Worm (Caenorhabditis elegans) whole organism, L4 larva: Measurements from ENCODE around the gene scl-27.

ENCODE experiments used
- D1046.2 ChIP-seq: fragments of 200-800 bp; sonication (Bioruptor generic); IDR thresholded peaks from 2 replicates; pipeline ENCODE4 v1.3.6; 2022; ENCODE audit warnings: missing genetic modification characterization, missing compliant biosample characterization
- Y48G9A.11 ChIP-seq: fragments of 200-800 bp; sonication (Bioruptor generic); IDR thresholded peaks from 2 replicates; pipeline ENCODE4 v1.3.6; 2022; ENCODE audit warnings: missing genetic modification reagents, missing genetic modification characterization, missing compliant biosample characterization
- Y75B8A.6 ChIP-seq: fragments of 200-800 bp; sonication (Bioruptor generic); IDR thresholded peaks from 2 replicates; pipeline ENCODE4 v1.3.6; 2022; ENCODE audit warnings: missing genetic modification reagents, missing genetic modification characterization, missing compliant biosample characterization
- ZK337.2 ChIP-seq: fragments of 200-800 bp; sonication (Bioruptor generic); IDR thresholded peaks from 2 replicates; pipeline ENCODE4 v1.3.6; 2022; ENCODE audit warnings: missing genetic modification reagents, missing genetic modification characterization, missing compliant biosample characterization
- aha-1 ChIP-seq: fragments of 150-350 bp; peaks from one replicate; lab custom pipeline; 2014; ENCODE audit warnings: missing biosample characterization, missing genetic modification characterization
- ama-1 ChIP-seq: fragments of 150-350 bp; optimal IDR thresholded peaks from 2 replicates; lab custom pipeline; 2014; ENCODE audit warnings: inconsistent platforms, mixed read lengths
- arid-1 ChIP-seq: fragments of 200-800 bp; sonication (Bioruptor generic); conservative IDR thresholded peaks from 2 replicates; pipeline ENCODE4 v1.3.6; 2022; ENCODE audit warnings: missing genetic modification reagents, missing genetic modification characterization, missing compliant biosample characterization
- ces-1 ChIP-seq: fragments of 150-350 bp; sonication (generic microtip); optimal IDR thresholded peaks from 4 replicates; lab custom pipeline; 2014; ENCODE audit warnings: missing biosample characterization, missing genetic modification reagents, missing genetic modification characterization
- ctbp-1 ChIP-seq: fragments of 200-800 bp; sonication (Bioruptor generic); IDR thresholded peaks from 2 replicates; pipeline ENCODE4 v1.3.6; 2022; ENCODE audit warnings: missing genetic modification reagents, missing genetic modification characterization, missing compliant biosample characterization
- daf-16 ChIP-seq, 3 experiments: sonication (generic microtip); optimal IDR thresholded peaks; 2 replicates each; lab custom pipeline; 2016 to 2017; ENCODE audit warnings: missing genetic modification characterization in 3 of 3, missing genetic modification reagents in 3 of 3, mild to moderate bottlenecking in 2 of 3, missing compliant biosample characterization in 2 of 3, missing biosample characterization in 1 of 3, moderate library complexity in 1 of 3
- daf-8 ChIP-seq: fragments of 200-800 bp; sonication (Bioruptor generic); IDR thresholded peaks from 2 replicates; pipeline ENCODE4 v1.3.6; 2022; ENCODE audit warnings: missing genetic modification characterization, missing compliant biosample characterization
- dmd-6 ChIP-seq: fragments of 200-800 bp; sonication (Bioruptor generic); IDR thresholded peaks from 2 replicates; pipeline ENCODE4 v1.3.6; 2022; ENCODE audit warnings: missing genetic modification reagents, missing genetic modification characterization, missing compliant biosample characterization
- duxl-1 ChIP-seq: sonication (generic microtip); optimal IDR thresholded peaks from 2 replicates; lab custom pipeline; 2016; ENCODE audit warnings: mild to moderate bottlenecking, missing genetic modification characterization, moderate library complexity, missing compliant biosample characterization; ENCODE audit not compliant: poor library complexity
- dve-1 ChIP-seq: sonication (generic microtip); optimal IDR thresholded peaks from 2 replicates; lab custom pipeline; 2017; ENCODE audit warnings: antibody characterized with exemption, mild to moderate bottlenecking, missing genetic modification characterization, missing compliant biosample characterization; ENCODE audit not compliant: insufficient read depth
- egl-43 ChIP-seq: fragments of 200-800 bp; sonication (Bioruptor generic); IDR thresholded peaks from 2 replicates; pipeline ENCODE4 v1.3.6; 2022; ENCODE audit warnings: missing genetic modification reagents, missing genetic modification characterization, missing compliant biosample characterization
- hlh-11 ChIP-seq: fragments of 200-800 bp; sonication (Bioruptor generic); optimal IDR thresholded peaks from 2 replicates; lab custom pipeline; 2018; ENCODE audit warnings: mild to moderate bottlenecking, missing genetic modification characterization, missing compliant biosample characterization
- hmg-1.1 ChIP-seq: fragments of 200-800 bp; sonication (Bioruptor generic); IDR thresholded peaks from 2 replicates; pipeline ENCODE4 v1.3.6; 2022; ENCODE audit warnings: missing genetic modification reagents, missing genetic modification characterization, missing compliant biosample characterization
- lin-13 ChIP-seq: fragments of 150-350 bp; optimal IDR thresholded peaks from 2 replicates; lab custom pipeline; 2014; ENCODE audit warnings: missing biosample characterization, missing genetic modification reagents, missing genetic modification characterization
- lin-15B ChIP-seq: fragments of 150-350 bp; sonication (generic microtip); optimal IDR thresholded peaks from 3 replicates; lab custom pipeline; 2014; ENCODE audit warnings: missing biosample characterization, missing genetic modification characterization
- lin-29 ChIP-seq: fragments of 200-800 bp; sonication (Bioruptor generic); IDR thresholded peaks from 2 replicates; pipeline ENCODE4 v1.3.6; 2022; ENCODE audit warnings: missing genetic modification reagents, missing genetic modification characterization, missing compliant biosample characterization
- lin-38 ChIP-seq: fragments of 200-800 bp; sonication (Bioruptor generic); IDR thresholded peaks from 2 replicates; pipeline ENCODE4 v1.3.6; 2022; ENCODE audit warnings: missing genetic modification reagents, missing genetic modification characterization, missing compliant biosample characterization
- lin-39 ChIP-seq: fragments of 150-350 bp; optimal IDR thresholded peaks from 2 replicates; lab custom pipeline; 2014; ENCODE audit warnings: missing biosample characterization, missing genetic modification reagents, missing genetic modification characterization
- madf-5 ChIP-seq, 2 experiments: fragments of 200-800 bp; sonication (Bioruptor generic); IDR thresholded peaks; 2 replicates each; pipeline ENCODE4 v1.3.6; 2022; ENCODE audit warnings: missing compliant biosample characterization in 2 of 2, missing genetic modification characterization in 2 of 2
- mdl-1 ChIP-seq, 2 experiments: fragments of 150-350 bp in 1 of 2; sonication (generic microtip) in 1 of 2; optimal IDR thresholded peaks; 2 replicates each; lab custom pipeline; 2014 to 2017; ENCODE audit warnings: missing biosample characterization in 2 of 2, missing genetic modification characterization in 2 of 2
- mes-2 ChIP-seq: sonication (generic microtip); optimal IDR thresholded peaks from 2 replicates; lab custom pipeline; 2016; ENCODE audit warnings: missing genotype, mild to moderate bottlenecking, missing genetic modification characterization, missing compliant biosample characterization; ENCODE audit not compliant: poor library complexity, severe bottlenecking
- mxl-3 ChIP-seq: fragments of 200-800 bp; sonication (Bioruptor generic); optimal IDR thresholded peaks from 2 replicates; lab custom pipeline; 2018; ENCODE audit warnings: mild to moderate bottlenecking, missing genetic modification characterization, missing compliant biosample characterization
- nhr-11 ChIP-seq: fragments of 150-350 bp; optimal IDR thresholded peaks from 2 replicates; lab custom pipeline; 2014; ENCODE audit warnings: missing biosample characterization, missing genetic modification characterization
- nhr-28 ChIP-seq: fragments of 150-350 bp; optimal IDR thresholded peaks from 2 replicates; lab custom pipeline; 2014; ENCODE audit warnings: missing biosample characterization, missing genetic modification characterization
- nhr-6 ChIP-seq: fragments of 150-350 bp; optimal IDR thresholded peaks from 2 replicates; lab custom pipeline; 2014; ENCODE audit warnings: missing biosample characterization, missing genetic modification characterization
- nhr-76 ChIP-seq: fragments of 150-350 bp; optimal IDR thresholded peaks from 2 replicates; lab custom pipeline; 2014; ENCODE audit warnings: missing biosample characterization, missing genetic modification characterization
- nhr-77 ChIP-seq: fragments of 150-350 bp; optimal IDR thresholded peaks from 2 replicates; lab custom pipeline; 2014; ENCODE audit warnings: missing biosample characterization, missing genetic modification characterization
- pha-4 ChIP-seq, 2 experiments: fragments of 150-350 bp in 1 of 2; fragments of 200-800 bp in 1 of 2; sonication (Bioruptor generic) in 1 of 2; IDR thresholded peaks in 1 of 2; optimal IDR thresholded peaks in 1 of 2; 2 replicates each; pipeline versions ENCODE4 v1.3.6 to Lab custom; 2014 to 2022; ENCODE audit warnings: missing genetic modification characterization in 2 of 2, missing genetic modification reagents in 2 of 2, missing biosample characterization in 1 of 2, missing compliant biosample characterization in 1 of 2
- php-3 ChIP-seq: fragments of 200-800 bp; sonication (Bioruptor generic); IDR thresholded peaks from 2 replicates; pipeline ENCODE4 v1.3.6; 2022; ENCODE audit warnings: missing genetic modification reagents, missing genetic modification characterization, missing compliant biosample characterization
- pqm-1 ChIP-seq: sonication (generic microtip); optimal IDR thresholded peaks from 2 replicates; lab custom pipeline; 2017; ENCODE audit warnings: missing biosample characterization, missing genetic modification characterization
- set-16 ChIP-seq: fragments of 200-800 bp; sonication (Bioruptor generic); IDR thresholded peaks from 2 replicates; pipeline ENCODE4 v1.3.6; 2022; ENCODE audit warnings: missing genetic modification reagents, missing genetic modification characterization, missing compliant biosample characterization
- skn-1 ChIP-seq: fragments of 150-350 bp; optimal IDR thresholded peaks from 2 replicates; lab custom pipeline; 2014; ENCODE audit warnings: missing biosample characterization, missing genetic modification characterization
- snpc-4 ChIP-seq: fragments of 150-350 bp; optimal IDR thresholded peaks from 2 replicates; lab custom pipeline; 2014; ENCODE audit warnings: missing biosample characterization, missing genetic modification characterization
- tra-1 ChIP-seq: fragments of 200-800 bp; sonication (Bioruptor generic); IDR thresholded peaks from 2 replicates; pipeline ENCODE4 v1.3.6; 2022; ENCODE audit warnings: missing genetic modification reagents, missing genetic modification characterization, missing compliant biosample characterization
- unc-62 ChIP-seq, 3 experiments: fragments of 150-350 bp in 1 of 3; sonication (generic microtip); optimal IDR thresholded peaks in 2 of 3; peaks in 1 of 3; 1 replicate in 1 of 3; 2 replicates in 2 of 3; lab custom pipeline; 2014 to 2017; ENCODE audit warnings: missing biosample characterization in 3 of 3, missing genetic modification characterization in 3 of 3, missing genetic modification reagents in 3 of 3, missing genotype in 1 of 3
- zag-1 ChIP-seq: fragments of 150-350 bp; optimal IDR thresholded peaks from 2 replicates; lab custom pipeline; 2014; ENCODE audit warnings: missing biosample characterization, missing genetic modification characterization
- zip-11 ChIP-seq: fragments of 200-800 bp; sonication (Bioruptor generic); IDR thresholded peaks from 2 replicates; pipeline ENCODE4 v1.3.6; 2022; ENCODE audit warnings: missing genetic modification characterization, missing compliant biosample characterization
- ztf-7 ChIP-seq: fragments of 150-350 bp; optimal IDR thresholded peaks from 2 replicates; lab custom pipeline; 2014; ENCODE audit warnings: missing biosample characterization, missing genetic modification characterization

The scl-27 gene

ce11 chrV:449130-449529 is 49.3 kb downstream of the scl-27 start, which contains the start of gene srh-35:
Gene srh-35 (minus strand): TSS chrV:449230.
- TF ChIP-seq ZK337.2 (GFP tag; lab: Robert Waterston, UW): no peak
- no peak for TF ChIP-seq lin-38 (GFP tag; lab: Robert Waterston, UW)
- TF ChIP-seq daf-8 (GFP tag; lab: Robert Waterston, UW): no peak
- TF ChIP-seq egl-43 (GFP tag; lab: Robert Waterston, UW): no peak
- no peak for TF ChIP-seq lin-39 (tag; lab: Kevin White, UChicago)
- TF ChIP-seq nhr-76 (tag; lab: Kevin White, UChicago): no peak
- TF ChIP-seq duxl-1 (tag; lab: Kevin White, UChicago): no peak
- no peak for TF ChIP-seq ces-1
- TF ChIP-seq lin-15B (tag; lab: Kevin White, UChicago): no peak
- no peak for TF ChIP-seq mes-2
- TF ChIP-seq lin-29: no peak
- no peak for TF ChIP-seq arid-1 (GFP tag; lab: Robert Waterston, UW)
- TF ChIP-seq daf-16 (GFP tag; optimal IDR thresholded peaks at IDR 0.05; lab: Kevin White, UChicago): no peak
- no peak for TF ChIP-seq daf-16 (tag; optimal IDR thresholded peaks at IDR 0.05; lab: Kevin White, UChicago)
- TF ChIP-seq zip-11 (GFP tag; lab: Robert Waterston, UW): no peak
- TF ChIP-seq mxl-3 (GFP tag; lab: Kevin White, UChicago): no peak
- no peak for TF ChIP-seq Y48G9A.11 (GFP tag; lab: Robert Waterston, UW)
- TF ChIP-seq madf-5 (GFP tag; IDR thresholded peaks at IDR 0.05; lab: Robert Waterston, UW): no peak

ce11 chrV:449685-450084 is 49.9 kb downstream of the scl-27 start, which contains the start of gene M02H5.8:
Gene M02H5.8 (plus strand): TSS chrV:449981.
- TF ChIP-seq daf-16 (GFP tag; optimal IDR thresholded peaks at IDR 0.05; lab: Kevin White, UChicago) (no peak), daf-16 (tag; optimal IDR thresholded peaks at IDR 0.05; lab: Kevin White, UChicago) (peak; percentile 47), set-16 (GFP tag; lab: Robert Waterston, UW) (no peak), nhr-77 (tag; lab: Kevin White, UChicago) (no peak), aha-1 (tag; lab: Kevin White, UChicago) (peak; percentile 94), pqm-1 (peak; percentile 48), pha-4 (GFP tag; IDR thresholded peaks at IDR 0.05; lab: Robert Waterston, UW) (no peak), pha-4 (tag; optimal IDR thresholded peaks at IDR 0.05; lab: Kevin White, UChicago) (no peak), dmd-6 (GFP tag; lab: Robert Waterston, UW) (peak; percentile 76), D1046.2 (GFP tag; lab: Robert Waterston, UW) (no peak), nhr-6 (peak; percentile 11), zag-1 (no peak), nhr-28 (tag; lab: Kevin White, UChicago) (peak; percentile 69), hlh-11 (tag; lab: Kevin White, UChicago) (peak; percentile 45)

- TF ChIP-seq snpc-4 (no peak), mdl-1 (tag; optimal IDR thresholded peaks at IDR 0.05; lab: Kevin White, UChicago) (no peak), skn-1 (tag; lab: Kevin White, UChicago) (no peak), ctbp-1 (GFP tag; lab: Robert Waterston, UW) (no peak), nhr-11 (tag; lab: Kevin White, UChicago) (no peak), ama-1 (no peak), lin-13 (GFP tag; lab: Kevin White, UChicago) (no peak), hmg-1.1 (GFP tag; lab: Robert Waterston, UW) (no peak), Y75B8A.6 (GFP tag; lab: Robert Waterston, UW) (no peak), dve-1 (peak; percentile 5), unc-62 (GFP tag; optimal IDR thresholded peaks at IDR 0.05 in 1 of 2; lab: Kevin White, UChicago) (peak in 1 of 2 experiments; percentile 25), unc-62 (tag; optimal IDR thresholded peaks at IDR 0.05; lab: Kevin White, UChicago) (no peak), ztf-7 (no peak), daf-16 (GFP tag; optimal IDR thresholded peaks at IDR 0.05; lab: Kevin White, UChicago) (no peak), daf-16 (tag; optimal IDR thresholded peaks at IDR 0.05; lab: Kevin White, UChicago) (peak; percentile 67), egl-43 (GFP tag; lab: Robert Waterston, UW) (no peak), nhr-28 (tag; lab: Kevin White, UChicago) (peak; percentile 46), php-3 (GFP tag; lab: Robert Waterston, UW) (0 out of 2 replicates have a peak, but pooled peaks have one; percentile 21), tra-1 (GFP tag; lab: Robert Waterston, UW) (no peak), lin-29 (no peak)
Observed at ce11 chrV:450757-451501, 51.1 kb downstream of the scl-27 start, which contains the start of gene nhr-123. Gene nhr-123 (plus strand): TSS chrV:451451.
